Worm (Caenorhabditis elegans): ENCODE data around the gene siah-1.

The siah-1 gene

ce11 chrIV:3738655-3739403 is 5.0 kb upstream of the siah-1 start, which contains the start of gene nape-2 (continued):
- TF ChIP-seq nhr-85 (tag) (no peak), sup-37 (GFP tag; optimal IDR thresholded peaks at IDR 0.05) (no peak), efl-1 (optimal IDR thresholded peaks at IDR 0.05) (no peak), efl-1 (GFP tag; optimal IDR thresholded peaks at IDR 0.05 in 1 of 2) (peak in 1 of 2 experiments; percentile 91), fkh-8 (tag; optimal IDR thresholded peaks at IDR 0.05) (no peak), elt-2 (tag; optimal IDR thresholded peaks at IDR 0.05) (no peak), lsy-2 (tag; optimal IDR thresholded peaks at IDR 0.05) (peak in 1 of 2 experiments; percentile 32), tlp-1 (tag; optimal IDR thresholded peaks at IDR 0.05) (no peak), efl-3 (GFP tag; optimal IDR thresholded peaks at IDR 0.05) (no peak), elt-3 (tag; optimal IDR thresholded peaks at IDR 0.05) (no peak), nhr-76 (tag; optimal IDR thresholded peaks at IDR 0.05) (no peak), F16B12.6 (tag; optimal IDR thresholded peaks at IDR 0.05) (no peak), nhr-77 (tag; optimal IDR thresholded peaks at IDR 0.05) (peak; percentile 16), unc-30 (tag; optimal IDR thresholded peaks at IDR 0.05) (no peak), mep-1 (tag; optimal IDR thresholded peaks at IDR 0.05) (no peak), ceh-82 (tag; optimal IDR thresholded peaks at IDR 0.05) (no peak), mdl-1 (tag; optimal IDR thresholded peaks at IDR 0.05) (no peak), ets-5 (GFP tag; IDR thresholded peaks at IDR 0.05) (no peak), hlh-17 (GFP tag; optimal IDR thresholded peaks at IDR 0.05; ENCODE audit: borderline replicate concordance) (no peak), nhr-47 (tag; optimal IDR thresholded peaks at IDR 0.05) (peak; percentile 6), fos-1 (tag; optimal IDR thresholded peaks at IDR 0.05) (no peak), mab-9 (GFP tag; IDR thresholded peaks at IDR 0.05) (no peak), nhr-90 (tag; optimal IDR thresholded peaks at IDR 0.05; ENCODE audit: poor library complexity) (no peak), alr-1 (tag; optimal IDR thresholded peaks at IDR 0.05; ENCODE audit: borderline replicate concordance) (peak; percentile 60), pqm-1 (tag; optimal IDR thresholded peaks at IDR 0.05) (no peak), skn-1 (tag; optimal IDR thresholded peaks at IDR 0.05) (no peak), blmp-1 (tag; optimal IDR thresholded peaks at IDR 0.05) (peak; percentile 5), ceh-88 (GFP tag; IDR thresholded peaks at IDR 0.05) (no peak), egl-13 (tag; optimal IDR thresholded peaks at IDR 0.05) (no peak), unc-130 (tag; optimal IDR thresholded peaks at IDR 0.05) (no peak), fkh-4 (tag; optimal IDR thresholded peaks at IDR 0.05; ENCODE audit: borderline replicate concordance) (no peak), sptf-1 (tag; optimal IDR thresholded peaks at IDR 0.05) (no peak), zip-4 (GFP tag; optimal IDR thresholded peaks at IDR 0.05) (no peak), jun-1 (tag; optimal IDR thresholded peaks at IDR 0.05) (no peak), nhr-84 (tag; optimal IDR thresholded peaks at IDR 0.05) (no peak), vab-15 (tag; optimal IDR thresholded peaks at IDR 0.05) (no peak), unc-86 (tag; optimal IDR thresholded peaks at IDR 0.05) (no peak), zag-1 (tag; optimal IDR thresholded peaks at IDR 0.05) (no peak), nhr-237 (tag; optimal IDR thresholded peaks at IDR 0.05) (no peak), lin-14 (GFP tag; optimal IDR thresholded peaks at IDR 0.05) (peak; percentile 70), ztf-11 (tag; optimal IDR thresholded peaks at IDR 0.05) (no peak), ceh-8 (GFP tag; optimal IDR thresholded peaks at IDR 0.05) (no peak), lin-35 (GFP tag; optimal IDR thresholded peaks at IDR 0.05) (peak in 1 of 2 experiments; percentile 32), ceh-63 (GFP tag; optimal IDR thresholded peaks at IDR 0.05) (no peak), egl-27 (tag; optimal IDR thresholded peaks at IDR 0.05) (no peak), rnt-1 (tag; optimal IDR thresholded peaks at IDR 0.05) (peak; percentile 30), hlh-4 (tag; optimal IDR thresholded peaks at IDR 0.05) (no peak), nhr-11 (tag; optimal IDR thresholded peaks at IDR 0.05) (no peak), ztf-4 (tag; optimal IDR thresholded peaks at IDR 0.05) (no peak), snpc-4 (tag; optimal IDR thresholded peaks at IDR 0.05) (peak; percentile 37), grh-1 (GFP tag; IDR thresholded peaks at IDR 0.05) (no peak), pag-3 (tag; optimal IDR thresholded peaks at IDR 0.05; ENCODE audit: borderline replicate concordance, insufficient read depth) (no peak)
